Fruit fly (Drosophila melanogaster): Measurements from ENCODE around the gene CG14820.

dm6 chr3L:6968961-6969814 lies 36.5 kb downstream of the CG14820 start, which contains the start of the genes Mis12 and CG9953:
- TF ChIP-seq Sin3A (optimal IDR thresholded peaks at IDR 0.05) (no peak), ttk (optimal IDR thresholded peaks at IDR 0.05) (no peak), psq (optimal IDR thresholded peaks at IDR 0.05) (no peak), h (optimal IDR thresholded peaks at IDR 0.05) (no peak), Myc (optimal IDR thresholded peaks at IDR 0.05) (no peak), insv (optimal IDR thresholded peaks at IDR 0.05) (no peak)

Measured in Kc167 (cell line).